Worm (Caenorhabditis elegans) whole organism, midembryonic: Measurements from ENCODE around the gene srxa-11.

Experiments
- T22C8.4 ChIP-seq: fragments of 200-800 bp; sonication (Bioruptor generic); IDR thresholded peaks from 2 replicates; pipeline ENCODE4 v1.3.6; 2022; ENCODE audit warnings: missing genetic modification characterization, missing compliant biosample characterization
- cog-1 ChIP-seq: sonication (generic microtip); optimal IDR thresholded peaks from 2 replicates; lab custom pipeline; 2016; ENCODE audit warnings: missing genetic modification characterization, missing compliant biosample characterization
- flt-1 ChIP-seq: fragments of 200-800 bp; sonication (Bioruptor generic); IDR thresholded peaks from 2 replicates; pipeline ENCODE4 v1.3.6; 2022; ENCODE audit warnings: missing genetic modification characterization, missing compliant biosample characterization
- klf-2 ChIP-seq: fragments of 200-800 bp; sonication (Bioruptor generic); conservative IDR thresholded peaks from 2 replicates; pipeline ENCODE4 v1.3.6; 2022; ENCODE audit warnings: missing genetic modification reagents, missing genetic modification characterization, missing compliant biosample characterization
- med-1 ChIP-seq: sonication (generic microtip); optimal IDR thresholded peaks from 2 replicates; lab custom pipeline; 2017; ENCODE audit warnings: missing genetic modification characterization, mild to moderate bottlenecking, missing compliant biosample characterization, antibody characterized with exemption, missing genetic modification reagents; ENCODE audit not compliant: insufficient read depth
- ref-1 ChIP-seq: fragments of 200-800 bp; sonication (Bioruptor generic); conservative IDR thresholded peaks from 2 replicates; pipeline ENCODE4 v1.3.6; 2022; ENCODE audit warnings: missing genetic modification reagents, missing genetic modification characterization, missing compliant biosample characterization
- tab-1 ChIP-seq: fragments of 200-800 bp; sonication (Bioruptor generic); IDR thresholded peaks from 2 replicates; pipeline ENCODE4 v1.3.6; 2022; ENCODE audit warnings: missing genetic modification characterization, missing compliant biosample characterization
- ztf-23 ChIP-seq: fragments of 200-800 bp; sonication (Bioruptor generic); IDR thresholded peaks from 2 replicates; pipeline ENCODE4 v1.3.6; 2022; ENCODE audit warnings: missing genetic modification reagents, missing genetic modification characterization, missing compliant biosample characterization

- TF ChIP-seq flt-1 (GFP tag; lab: Robert Waterston, UW) (no peak), ztf-23 (GFP tag; lab: Robert Waterston, UW) (no peak), klf-2 (GFP tag; lab: Robert Waterston, UW) (no peak), cog-1 (tag; lab: Kevin White, UChicago) (no peak), med-1 (GFP tag; lab: Kevin White, UChicago) (no peak), ref-1 (GFP tag; lab: Robert Waterston, UW) (no peak), tab-1 (GFP tag; lab: Robert Waterston, UW) (no peak), T22C8.4 (GFP tag; lab: Robert Waterston, UW) (no peak)
These were observed 7.3 kb downstream of the srxa-11 start, which contains the start of gene C06B3.16 for ce11 chrV:13931225-13931624.
